Fruit fly (Drosophila melanogaster): ENCODE results near the gene CG7443.

CG7443 gene

dm6 chr3R:8349449-8350115, 25.5 kb downstream of the CG7443 start, which contains the start of gene Atg13 (continued):
- TF ChIP-seq CG13296 (GFP tag; optimal IDR thresholded peaks at IDR 0.05), result no peak
- no peak for TF ChIP-seq unpg (GFP tag; optimal IDR thresholded peaks at IDR 0.05)
- TF ChIP-seq CG8281 (tag; optimal IDR thresholded peaks at IDR 0.05), result no peak
- peak; percentile 23 for TF ChIP-seq CG4424 (GFP tag; optimal IDR thresholded peaks at IDR 0.05)
- TF ChIP-seq Sox102F (GFP tag; optimal IDR thresholded peaks at IDR 0.05), result no peak
- no peak for TF ChIP-seq Neu2 (GFP tag; optimal IDR thresholded peaks at IDR 0.05; ENCODE audit: borderline replicate concordance)
- no peak for TF ChIP-seq CG14965 (GFP tag; optimal IDR thresholded peaks at IDR 0.05; ENCODE audit: borderline replicate concordance)
- TF ChIP-seq Rx (GFP tag; IDR thresholded peaks at IDR 0.05), result no peak
- peak; percentile 9 for TF ChIP-seq trem (tag; optimal IDR thresholded peaks at IDR 0.05)
- TF ChIP-seq Max (GFP tag; optimal IDR thresholded peaks at IDR 0.05), result no peak
- TF ChIP-seq CG16815 (GFP tag; optimal IDR thresholded peaks at IDR 0.05), result peak; percentile 32
- TF ChIP-seq nau (GFP tag; optimal IDR thresholded peaks at IDR 0.05), result no peak
- TF ChIP-seq CG11085 (GFP tag; IDR thresholded peaks at IDR 0.05), result no peak
- TF ChIP-seq peb (GFP tag; IDR thresholded peaks at IDR 0.05), result no peak
- TF ChIP-seq CG34422 (GFP tag; IDR thresholded peaks at IDR 0.05), result peak; percentile 6; the same call in 1 of the 3 replicates
- TF ChIP-seq GATAe (GFP tag; conservative IDR thresholded peaks at IDR 0.05), result no peak
- TF ChIP-seq CG15269 (tag; optimal IDR thresholded peaks at IDR 0.05), result no peak
- peak; percentile 8 for TF ChIP-seq CG10209 (GFP tag; optimal IDR thresholded peaks at IDR 0.05)
- TF ChIP-seq NFAT (GFP tag; IDR thresholded peaks at IDR 0.05), result peak; percentile 51; the same call in 1 of the 2 replicates
- TF ChIP-seq CG1529 (GFP tag; optimal IDR thresholded peaks at IDR 0.05), result no peak
- TF ChIP-seq jing (GFP tag; optimal IDR thresholded peaks at IDR 0.05), result no peak
- no peak for TF ChIP-seq ab (GFP tag; optimal IDR thresholded peaks at IDR 0.05)
- TF ChIP-seq Rfx (GFP tag; IDR thresholded peaks at IDR 0.05), result peak; percentile 37
- TF ChIP-seq crol (GFP tag; IDR thresholded peaks at IDR 0.05), result no peak
- no peak for TF ChIP-seq Hand (GFP tag; optimal IDR thresholded peaks at IDR 0.05)
- TF ChIP-seq Dref (GFP tag; IDR thresholded peaks at IDR 0.05), result peak; percentile 89
- no peak for TF ChIP-seq CG6175 (GFP tag; IDR thresholded peaks at IDR 0.05)
- peak; percentile 82 for TF ChIP-seq CG42726 (GFP tag; IDR thresholded peaks at IDR 0.05; ENCODE audit: partially characterized antibody)
- TF ChIP-seq CG2889 (GFP tag; IDR thresholded peaks at IDR 0.05), result no peak
- TF ChIP-seq CG16813 (GFP tag; IDR thresholded peaks at IDR 0.05; ENCODE audit: partially characterized antibody), result peak; percentile 83
- TF ChIP-seq croc (GFP tag; conservative IDR thresholded peaks at IDR 0.05), result no peak
- TF ChIP-seq CG12071 (GFP tag; optimal IDR thresholded peaks at IDR 0.05), result no peak
- no peak for TF ChIP-seq TFAM (GFP tag; optimal IDR thresholded peaks at IDR 0.05)
- no peak for TF ChIP-seq fd64A (GFP tag; optimal IDR thresholded peaks at IDR 0.05)
- no peak for TF ChIP-seq ac (GFP tag; optimal IDR thresholded peaks at IDR 0.05)
- peak in 1 of 2 experiments; percentile 26 for TF ChIP-seq crp (GFP tag; optimal IDR thresholded peaks at IDR 0.05)
- no peak for TF ChIP-seq Six4 (GFP tag; optimal IDR thresholded peaks at IDR 0.05)
- TF ChIP-seq B-H1 (GFP tag; IDR thresholded peaks at IDR 0.05), result no peak
- TF ChIP-seq CG14860 (GFP tag; IDR thresholded peaks at IDR 0.05; ENCODE audit: partially characterized antibody), result peak; percentile 68
- TF ChIP-seq CG17359 (tag; optimal IDR thresholded peaks at IDR 0.05), result no peak
- no peak for TF ChIP-seq Hr78 (GFP tag; optimal IDR thresholded peaks at IDR 0.05)
- TF ChIP-seq Asciz (GFP tag; optimal IDR thresholded peaks at IDR 0.05), result no peak
- no peak for TF ChIP-seq CG14667 (GFP tag; IDR thresholded peaks at IDR 0.05)
- TF ChIP-seq Dfd (GFP tag; optimal IDR thresholded peaks at IDR 0.05), result peak in 1 of 2 experiments; percentile 51
- TF ChIP-seq CG17568 (GFP tag; optimal IDR thresholded peaks at IDR 0.05), result no peak
- TF ChIP-seq Sox100B (GFP tag; optimal IDR thresholded peaks at IDR 0.05), result no peak
- TF ChIP-seq CG3407 (GFP tag; optimal IDR thresholded peaks at IDR 0.05), result no peak
- peak in 1 of 2 experiments; percentile 93 for TF ChIP-seq tll (GFP tag; optimal IDR thresholded peaks at IDR 0.05)
- TF ChIP-seq CG2712 (tag; optimal IDR thresholded peaks at IDR 0.05), result peak; percentile 45
